Fruit fly (Drosophila melanogaster): ENCODE results near the gene M1BP.

- no peak for TF ChIP-seq Hnf4 (GFP tag; optimal IDR thresholded peaks at IDR 0.05)
- TF ChIP-seq Hr78 (GFP tag; optimal IDR thresholded peaks at IDR 0.05), result no peak
- TF ChIP-seq Myc (optimal IDR thresholded peaks at IDR 0.05), result no peak
- TF ChIP-seq ey (GFP tag; optimal IDR thresholded peaks at IDR 0.05), result no peak
- no peak for TF ChIP-seq fru (GFP tag; optimal IDR thresholded peaks at IDR 0.05)
- TF ChIP-seq jim (GFP tag; optimal IDR thresholded peaks at IDR 0.05), result no peak
- TF ChIP-seq Dif (GFP tag; optimal IDR thresholded peaks at IDR 0.05; ENCODE audit: partially characterized antibody), result no peak
- no peak for TF ChIP-seq CrebA (GFP tag; optimal IDR thresholded peaks at IDR 0.05; ENCODE audit: borderline replicate concordance)
- TF ChIP-seq Dfd (GFP tag; optimal IDR thresholded peaks at IDR 0.05), result no peak
- no peak for TF ChIP-seq dsf (GFP tag; optimal IDR thresholded peaks at IDR 0.05; ENCODE audit: borderline replicate concordance)
- no peak for TF ChIP-seq lola (GFP tag; optimal IDR thresholded peaks at IDR 0.05)
Measured at dm6 chr3R:8683280-8683679, 48.2 kb downstream of the M1BP start.
